Worm (Caenorhabditis elegans) whole organism, young adult: ENCODE data around the gene lec-1.
A peak's percentile ranks its signal among the peaks of the same experiment; 100 is the strongest.

Experiments
- F57C9.4 ChIP-seq: sonication (generic microtip); optimal IDR thresholded peaks from 2 replicates; lab custom pipeline; 2017; ENCODE audit warnings: mild to moderate bottlenecking, missing genetic modification characterization, missing compliant biosample characterization
- K11D2.4 ChIP-seq: fragments of 200-800 bp; sonication (Bioruptor generic); IDR thresholded peaks from 2 replicates; pipeline ENCODE4 v1.3.6; 2022; ENCODE audit warnings: missing genetic modification reagents, missing genetic modification characterization, missing compliant biosample characterization
- K12H6.12 ChIP-seq: fragments of 200-800 bp; sonication (Bioruptor generic); optimal IDR thresholded peaks from 2 replicates; lab custom pipeline; 2018; ENCODE audit warnings: mild to moderate bottlenecking, missing genetic modification characterization, missing compliant biosample characterization
- T07F8.4 ChIP-seq: sonication (generic microtip); optimal IDR thresholded peaks from 2 replicates; lab custom pipeline; 2016; ENCODE audit warnings: mild to moderate bottlenecking, missing genetic modification characterization, moderate library complexity, missing compliant biosample characterization
- Y53F4B.3 ChIP-seq: fragments of 200-800 bp; sonication (Bioruptor generic); IDR thresholded peaks from 2 replicates; pipeline ENCODE4 v1.3.6; 2022; ENCODE audit warnings: missing genetic modification reagents, missing genetic modification characterization, missing compliant biosample characterization
- ZK185.1 ChIP-seq: sonication (generic microtip); optimal IDR thresholded peaks from 2 replicates; lab custom pipeline; 2016; ENCODE audit warnings: mild to moderate bottlenecking, missing genetic modification characterization, missing compliant biosample characterization; ENCODE audit not compliant: poor library complexity, severe bottlenecking
- akir-1 ChIP-seq: fragments of 200-800 bp; sonication (Bioruptor generic); optimal IDR thresholded peaks from 2 replicates; lab custom pipeline; 2018; ENCODE audit warnings: mild to moderate bottlenecking, missing genetic modification characterization, moderate library complexity, missing compliant biosample characterization
- aptf-2 ChIP-seq: fragments of 200-800 bp; sonication (Bioruptor generic); conservative IDR thresholded peaks from 2 replicates; pipeline ENCODE4 v1.3.6; 2022; ENCODE audit warnings: missing genetic modification reagents, missing genetic modification characterization, missing compliant biosample characterization
- attf-6 ChIP-seq: fragments of 200-800 bp; sonication (Bioruptor generic); IDR thresholded peaks from 2 replicates; pipeline ENCODE4 v1.3.6; 2022; ENCODE audit warnings: missing genetic modification reagents, missing genetic modification characterization, missing compliant biosample characterization
- cebp-1 ChIP-seq, 2 experiments: fragments of 200-800 bp in 1 of 2; sonication (Bioruptor generic) in 1 of 2; sonication (generic microtip) in 1 of 2; IDR thresholded peaks in 1 of 2; optimal IDR thresholded peaks in 1 of 2; 2 replicates each; pipeline versions ENCODE4 v1.3.6 to Lab custom; 2017 to 2022; ENCODE audit warnings: missing compliant biosample characterization in 2 of 2, missing genetic modification characterization in 2 of 2, mild to moderate bottlenecking in 1 of 2, missing genetic modification reagents in 1 of 2, moderate library complexity in 1 of 2
- ceh-40 ChIP-seq: fragments of 200-800 bp; sonication (Bioruptor generic); IDR thresholded peaks from 2 replicates; pipeline ENCODE4 v1.3.6; 2022; ENCODE audit warnings: missing genetic modification characterization, missing compliant biosample characterization
- ceh-79 ChIP-seq: sonication (generic microtip); optimal IDR thresholded peaks from 2 replicates; lab custom pipeline; 2017; ENCODE audit warnings: mild to moderate bottlenecking, missing genetic modification characterization, missing compliant biosample characterization
- dox-1 ChIP-seq: fragments of 200-800 bp; sonication (Bioruptor generic); IDR thresholded peaks from 2 replicates; pipeline ENCODE4 v1.3.6; 2022; ENCODE audit warnings: missing genetic modification reagents, missing genetic modification characterization, missing compliant biosample characterization
- dpff-1 ChIP-seq: sonication (generic microtip); optimal IDR thresholded peaks from 2 replicates; lab custom pipeline; 2017; ENCODE audit warnings: mild to moderate bottlenecking, missing genetic modification characterization, missing compliant biosample characterization
- egrh-3 ChIP-seq: fragments of 200-800 bp; sonication (Bioruptor generic); IDR thresholded peaks from 2 replicates; pipeline ENCODE4 v1.3.6; 2022; ENCODE audit warnings: missing genetic modification reagents, missing genetic modification characterization, missing compliant biosample characterization
- ekl-4 ChIP-seq: fragments of 200-800 bp; sonication (Bioruptor generic); IDR thresholded peaks from 2 replicates; pipeline ENCODE4 v1.3.6; 2022; ENCODE audit warnings: missing genetic modification reagents, missing genetic modification characterization, missing compliant biosample characterization
- gei-17 ChIP-seq: fragments of 200-800 bp; sonication (Bioruptor generic); optimal IDR thresholded peaks from 2 replicates; lab custom pipeline; 2018; ENCODE audit warnings: mild to moderate bottlenecking, missing genetic modification characterization, missing compliant biosample characterization
- hmg-1.2 ChIP-seq: fragments of 200-800 bp; sonication (Bioruptor generic); IDR thresholded peaks from 2 replicates; pipeline ENCODE4 v1.3.6; 2022; ENCODE audit warnings: missing genetic modification reagents, missing genetic modification characterization, missing compliant biosample characterization
- hsf-1 ChIP-seq: fragments of 200-800 bp; sonication (Bioruptor generic); IDR thresholded peaks from 2 replicates; pipeline ENCODE4 v1.3.6; 2022; ENCODE audit warnings: missing genetic modification reagents, missing genetic modification characterization, missing compliant biosample characterization
- let-607 ChIP-seq, 2 experiments: fragments of 200-800 bp in 1 of 2; sonication (Bioruptor generic) in 1 of 2; sonication (generic microtip) in 1 of 2; optimal IDR thresholded peaks; 2 replicates each; lab custom pipeline; 2016 to 2018; ENCODE audit warnings: mild to moderate bottlenecking in 2 of 2, missing compliant biosample characterization in 2 of 2, missing genetic modification characterization in 2 of 2, moderate library complexity in 2 of 2, missing genotype in 1 of 2
- lin-35 ChIP-seq, 3 experiments: fragments of 150-350 bp in 2 of 3; sonication (generic microtip) in 1 of 3; optimal IDR thresholded peaks; 2 replicates each; lab custom pipeline; 2014 to 2018; ENCODE audit warnings: missing biosample characterization in 3 of 3, missing genetic modification characterization in 3 of 3, missing genetic modification reagents in 3 of 3
- lin-40 ChIP-seq: sonication (generic microtip); optimal IDR thresholded peaks from 2 replicates; lab custom pipeline; 2016; ENCODE audit warnings: missing genetic modification characterization, mild to moderate bottlenecking, missing compliant biosample characterization, missing genotype, missing genetic modification reagents
- lin-54 ChIP-seq: fragments of 200-800 bp; sonication (Bioruptor generic); optimal IDR thresholded peaks from 2 replicates; lab custom pipeline; 2018; ENCODE audit warnings: mild to moderate bottlenecking, missing genetic modification characterization, missing compliant biosample characterization
- lsy-27 ChIP-seq: sonication (generic microtip); optimal IDR thresholded peaks from 2 replicates; lab custom pipeline; 2017; ENCODE audit warnings: missing genetic modification characterization, mild to moderate bottlenecking, missing compliant biosample characterization, antibody characterized with exemption, missing genotype, borderline replicate concordance; ENCODE audit not compliant: insufficient read depth
- madf-8 ChIP-seq: fragments of 200-800 bp; sonication (Bioruptor generic); conservative IDR thresholded peaks from 2 replicates; pipeline ENCODE4 v1.3.6; 2022; ENCODE audit warnings: missing genetic modification reagents, missing genetic modification characterization, missing compliant biosample characterization
- mcd-1 ChIP-seq: fragments of 200-800 bp; sonication (Bioruptor generic); IDR thresholded peaks from 2 replicates; pipeline ENCODE4 v1.3.6; 2022; ENCODE audit warnings: missing genetic modification reagents, missing genetic modification characterization, missing compliant biosample characterization
- mel-28 ChIP-seq: sonication (generic microtip); optimal IDR thresholded peaks from 2 replicates; lab custom pipeline; 2016; ENCODE audit warnings: borderline replicate concordance, mild to moderate bottlenecking, missing genetic modification characterization, missing compliant biosample characterization
- mxl-1 ChIP-seq: sonication (generic microtip); optimal IDR thresholded peaks from 2 replicates; lab custom pipeline; 2016; ENCODE audit warnings: missing genetic modification characterization, missing compliant biosample characterization
- nfya-2 ChIP-seq: fragments of 200-800 bp; sonication (Bioruptor generic); IDR thresholded peaks from 2 replicates; pipeline ENCODE4 v1.3.6; 2022; ENCODE audit warnings: missing genetic modification reagents, missing genetic modification characterization, missing compliant biosample characterization
- nhr-179 ChIP-seq: sonication (generic microtip); optimal IDR thresholded peaks from 2 replicates; lab custom pipeline; 2016; ENCODE audit warnings: mild to moderate bottlenecking, missing genetic modification characterization, missing compliant biosample characterization
- nhr-80 ChIP-seq: sonication (generic microtip); optimal IDR thresholded peaks from 2 replicates; lab custom pipeline; 2016; ENCODE audit warnings: missing genetic modification characterization, missing compliant biosample characterization
- pha-4 ChIP-seq: fragments of 150-350 bp; sonication (generic microtip); optimal IDR thresholded peaks from 2 replicates; lab custom pipeline; 2014; ENCODE audit warnings: missing biosample characterization, missing genetic modification reagents, missing genetic modification characterization
- snpc-3.4 ChIP-seq: sonication (generic microtip); optimal IDR thresholded peaks from 2 replicates; lab custom pipeline; 2017; ENCODE audit warnings: missing genetic modification characterization, mild to moderate bottlenecking, missing compliant biosample characterization, antibody characterized with exemption, moderate library complexity, missing genotype, missing genetic modification reagents
- snpc-4 ChIP-seq, 5 experiments: fragments of 150-350 bp in 1 of 5; sonication (generic microtip) in 4 of 5; optimal IDR thresholded peaks; 2 replicates each; lab custom pipeline; 2014 to 2018; ENCODE audit warnings: missing genetic modification characterization in 5 of 5, missing biosample characterization in 3 of 5, antibody characterized with exemption in 2 of 5, mild to moderate bottlenecking in 2 of 5, missing compliant biosample characterization in 2 of 5, missing genotype in 2 of 5, moderate library complexity in 2 of 5, missing genetic modification reagents in 1 of 5
- zfh-2 ChIP-seq: fragments of 200-800 bp; sonication (Bioruptor generic); conservative IDR thresholded peaks from 2 replicates; pipeline ENCODE4 v1.3.6; 2022; ENCODE audit warnings: missing genetic modification reagents, missing genetic modification characterization, missing compliant biosample characterization
- ztf-25 ChIP-seq: fragments of 200-800 bp; sonication (Bioruptor generic); IDR thresholded peaks from 2 replicates; pipeline ENCODE4 v1.3.6; 2022; ENCODE audit warnings: missing genetic modification reagents, missing genetic modification characterization, missing compliant biosample characterization

Gene lec-1

ce11 chrII:13195163-13195562 is at the start of gene lec-1:
Gene lec-1 (plus strand): TSS chrII:13195549.
- TF ChIP-seq K12H6.12 (tag; lab: Kevin White, UChicago) = peak; percentile 24
- no peak for TF ChIP-seq aptf-2 (GFP tag; lab: Robert Waterston, UW)
- TF ChIP-seq nhr-179 = no peak
- no peak for TF ChIP-seq nfya-2 (GFP tag; lab: Robert Waterston, UW)
- no peak for TF ChIP-seq mxl-1 (tag; lab: Kevin White, UChicago)
- no peak for TF ChIP-seq ztf-25 (GFP tag; lab: Robert Waterston, UW)
- no peak for TF ChIP-seq mcd-1 (GFP tag; lab: Robert Waterston, UW)
- no peak for TF ChIP-seq ceh-79 (tag; lab: Kevin White, UChicago)
- TF ChIP-seq gei-17 = no peak
- TF ChIP-seq nhr-80 (tag; lab: Kevin White, UChicago) = peak; percentile 77
- peak; percentile 55; the same call in 1 of the 2 replicates for TF ChIP-seq dox-1 (GFP tag; lab: Robert Waterston, UW)
- peak in 1 of 2 experiments; percentile 6 for TF ChIP-seq let-607 (tag; optimal IDR thresholded peaks at IDR 0.05; lab: Kevin White, UChicago)
- TF ChIP-seq hsf-1 (GFP tag; lab: Robert Waterston, UW) = no peak
- TF ChIP-seq lin-54 = peak; percentile 1
- TF ChIP-seq cebp-1 (GFP tag; IDR thresholded peaks at IDR 0.05; lab: Robert Waterston, UW) = no peak
- peak; percentile 55 for TF ChIP-seq cebp-1 (tag; optimal IDR thresholded peaks at IDR 0.05; lab: Kevin White, UChicago)
- no peak for TF ChIP-seq egrh-3 (GFP tag; lab: Robert Waterston, UW)
- TF ChIP-seq lin-40 (tag; lab: Kevin White, UChicago) = peak; percentile 45
- TF ChIP-seq ekl-4 (GFP tag; lab: Robert Waterston, UW) = no peak
- peak in 1 of 3 experiments; percentile 16 for TF ChIP-seq lin-35 (GFP tag; optimal IDR thresholded peaks at IDR 0.05; lab: Kevin White, UChicago)
- TF ChIP-seq ceh-40 = no peak
- TF ChIP-seq snpc-4 (GFP tag; optimal IDR thresholded peaks at IDR 0.05; lab: Kevin White, UChicago) = no peak
- TF ChIP-seq snpc-4 (tag; optimal IDR thresholded peaks at IDR 0.05; lab: Kevin White, UChicago) = peak in 2 of 4 experiments; percentile 0 to 8
- TF ChIP-seq T07F8.4 = no peak
- no peak for TF ChIP-seq dpff-1
- TF ChIP-seq attf-6 (GFP tag; lab: Robert Waterston, UW) = no peak
- peak; percentile 41 for TF ChIP-seq pha-4 (tag; lab: Kevin White, UChicago)
- no peak for TF ChIP-seq mel-28 (tag; lab: Kevin White, UChicago)
- peak; percentile 12 for TF ChIP-seq ZK185.1 (tag; lab: Kevin White, UChicago)
- no peak for TF ChIP-seq akir-1
- no peak; the same call in 1 of the 2 replicates for TF ChIP-seq zfh-2 (GFP tag; lab: Robert Waterston, UW)
- TF ChIP-seq Y53F4B.3 (GFP tag; lab: Robert Waterston, UW) = no peak
- peak; percentile 79; the same call in 1 of the 2 replicates for TF ChIP-seq hmg-1.2 (GFP tag; lab: Robert Waterston, UW)
- TF ChIP-seq snpc-3.4 = no peak

DNA sequence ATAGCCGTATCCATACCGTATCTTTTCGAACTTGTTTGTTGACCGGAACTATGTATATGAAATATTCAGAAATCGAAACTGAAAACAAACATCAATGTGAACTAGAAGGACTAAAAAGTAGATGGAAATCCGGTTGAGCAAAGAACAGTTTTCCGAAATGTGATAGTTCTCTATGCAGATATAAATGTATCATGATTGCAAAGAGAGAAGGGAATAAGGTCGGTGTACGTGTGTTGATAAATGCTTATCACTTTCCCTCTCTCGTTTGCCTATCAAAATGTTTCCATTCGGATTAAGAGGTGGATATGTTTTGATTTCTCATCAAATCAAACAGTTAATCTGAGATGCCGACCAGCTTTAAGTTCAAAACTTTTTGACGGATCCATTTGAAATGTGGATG is 47.1 kb upstream of the lec-1 start:
- TF ChIP-seq madf-8 (GFP tag; lab: Robert Waterston, UW) (no peak), F57C9.4 (tag; lab: Kevin White, UChicago) (no peak), K11D2.4 (GFP tag; lab: Robert Waterston, UW) (no peak), lsy-27 (no peak)
- TF ChIP-seq, all 124 proteins: peak for 0
